Worm (Caenorhabditis elegans): ENCODE data around the gene pwp-1.

DNA sequence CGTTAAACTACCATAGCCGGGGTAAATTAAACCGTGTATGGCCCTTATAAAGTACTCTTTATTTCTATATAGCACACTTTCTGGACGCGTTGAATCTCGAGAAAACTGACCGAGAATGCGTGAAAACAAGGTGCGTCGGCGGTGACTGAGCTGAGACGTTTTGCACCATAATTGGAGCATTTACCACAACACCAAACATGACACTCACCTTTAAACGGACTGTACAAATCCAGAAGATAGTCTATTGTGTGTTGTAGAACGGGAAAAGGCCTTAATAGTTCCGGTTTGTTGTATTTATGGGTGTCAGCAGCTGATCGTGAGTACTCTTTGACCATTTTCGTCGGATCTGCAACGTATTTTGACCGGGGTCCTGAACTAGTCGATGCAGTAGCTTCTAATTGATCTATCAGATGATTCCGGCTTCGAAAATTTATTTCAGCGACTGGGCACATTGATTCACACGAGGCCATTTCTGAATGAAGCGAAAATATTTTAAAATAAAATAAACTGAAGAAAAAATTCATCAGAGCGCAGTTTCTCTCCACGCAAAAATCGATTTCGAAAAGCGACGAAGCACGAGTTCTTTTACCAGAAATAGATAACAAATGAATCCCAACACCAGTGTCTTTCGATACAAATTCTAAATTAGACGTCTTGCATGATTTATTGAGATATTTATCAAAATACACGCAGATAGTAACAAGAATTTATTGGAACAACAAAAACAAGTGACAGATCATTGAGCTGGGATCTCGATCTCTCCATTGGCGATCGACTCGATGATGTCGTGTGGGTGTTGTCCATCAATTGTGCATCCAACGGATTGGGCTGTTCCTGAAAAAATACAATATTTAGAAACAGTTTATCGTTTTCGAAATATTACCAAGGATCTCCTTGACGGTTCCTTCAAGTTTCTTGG, 2.8 kb upstream of the pwp-1 start, which contains the start of gene tag-115:
- no peak for TF ChIP-seq ztf-29 (GFP tag; IDR thresholded peaks at IDR 0.05)
- no peak for TF ChIP-seq ref-1 (GFP tag; conservative IDR thresholded peaks at IDR 0.05)
- TF ChIP-seq ztf-23 (GFP tag; IDR thresholded peaks at IDR 0.05), result no peak
- TF ChIP-seq cog-1 (tag; optimal IDR thresholded peaks at IDR 0.05), result no peak

All from whole organism, midembryonic.